Worm (Caenorhabditis elegans) whole organism, midembryonic: ENCODE measurements around the gene F17C8.9.

Source experiments
- T22C8.4 ChIP-seq: fragments of 200-800 bp; sonication (Bioruptor generic); IDR thresholded peaks from 2 replicates; pipeline ENCODE4 v1.3.6; 2022; ENCODE audit warnings: missing genetic modification characterization, missing compliant biosample characterization
- cog-1 ChIP-seq: sonication (generic microtip); optimal IDR thresholded peaks from 2 replicates; lab custom pipeline; 2016; ENCODE audit warnings: missing genetic modification characterization, missing compliant biosample characterization
- flt-1 ChIP-seq: fragments of 200-800 bp; sonication (Bioruptor generic); IDR thresholded peaks from 2 replicates; pipeline ENCODE4 v1.3.6; 2022; ENCODE audit warnings: missing genetic modification characterization, missing compliant biosample characterization
- klf-2 ChIP-seq: fragments of 200-800 bp; sonication (Bioruptor generic); conservative IDR thresholded peaks from 2 replicates; pipeline ENCODE4 v1.3.6; 2022; ENCODE audit warnings: missing genetic modification reagents, missing genetic modification characterization, missing compliant biosample characterization
- med-1 ChIP-seq: sonication (generic microtip); optimal IDR thresholded peaks from 2 replicates; lab custom pipeline; 2017; ENCODE audit warnings: missing genetic modification characterization, mild to moderate bottlenecking, missing compliant biosample characterization, antibody characterized with exemption, missing genetic modification reagents; ENCODE audit not compliant: insufficient read depth
- ref-1 ChIP-seq: fragments of 200-800 bp; sonication (Bioruptor generic); conservative IDR thresholded peaks from 2 replicates; pipeline ENCODE4 v1.3.6; 2022; ENCODE audit warnings: missing genetic modification reagents, missing genetic modification characterization, missing compliant biosample characterization
- tab-1 ChIP-seq: fragments of 200-800 bp; sonication (Bioruptor generic); IDR thresholded peaks from 2 replicates; pipeline ENCODE4 v1.3.6; 2022; ENCODE audit warnings: missing genetic modification characterization, missing compliant biosample characterization
- ztf-23 ChIP-seq: fragments of 200-800 bp; sonication (Bioruptor generic); IDR thresholded peaks from 2 replicates; pipeline ENCODE4 v1.3.6; 2022; ENCODE audit warnings: missing genetic modification reagents, missing genetic modification characterization, missing compliant biosample characterization
- ztf-29 ChIP-seq: fragments of 200-800 bp; sonication (Bioruptor generic); IDR thresholded peaks from 2 replicates; pipeline ENCODE4 v1.3.6; 2022; ENCODE audit warnings: missing genetic modification reagents, missing genetic modification characterization, missing compliant biosample characterization

ce11 chrIII:4697819-4698218 lies 36.3 kb upstream of the F17C8.9 start, which contains the start of gene dnj-18:
- no peak for TF ChIP-seq ztf-29 (GFP tag; lab: Robert Waterston, UW)
- no peak for TF ChIP-seq ztf-23
- TF ChIP-seq klf-2: no peak
- no peak for TF ChIP-seq flt-1 (GFP tag; lab: Robert Waterston, UW)
- TF ChIP-seq ref-1 (GFP tag; lab: Robert Waterston, UW): no peak
- no peak for TF ChIP-seq T22C8.4 (GFP tag; lab: Robert Waterston, UW)
- no peak for TF ChIP-seq tab-1 (GFP tag; lab: Robert Waterston, UW)
- TF ChIP-seq cog-1 (tag; lab: Kevin White, UChicago): no peak
- TF ChIP-seq med-1 (GFP tag; lab: Kevin White, UChicago): no peak
